Worm (Caenorhabditis elegans): ENCODE measurements around the gene R04B3.1.

DNA sequence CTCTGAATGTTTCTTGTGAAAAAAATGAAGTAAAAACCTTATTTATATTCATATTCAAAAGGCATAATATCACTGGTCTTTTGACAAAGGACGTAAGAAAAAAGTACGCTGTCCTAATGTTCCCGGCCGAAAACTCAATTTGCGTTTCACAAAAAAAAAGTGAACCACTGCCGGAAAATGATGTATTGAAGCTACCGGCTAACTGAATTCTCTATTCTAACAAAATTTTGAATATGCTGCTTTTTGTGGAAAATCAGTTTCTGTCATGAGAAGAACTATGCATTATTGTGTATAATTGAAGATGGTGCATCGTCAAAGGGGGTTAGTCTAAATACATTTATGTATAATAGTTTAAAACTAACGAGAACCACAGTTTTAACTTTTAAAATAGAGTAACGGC, 23.1 kb upstream of the R04B3.1 start:
- no peak for TF ChIP-seq pqm-1 (tag; optimal IDR thresholded peaks at IDR 0.05)
- no peak for TF ChIP-seq aly-2 (tag; optimal IDR thresholded peaks at IDR 0.05)
